Worm (Caenorhabditis elegans): ENCODE measurements around the gene C04E6.12.

DNA sequence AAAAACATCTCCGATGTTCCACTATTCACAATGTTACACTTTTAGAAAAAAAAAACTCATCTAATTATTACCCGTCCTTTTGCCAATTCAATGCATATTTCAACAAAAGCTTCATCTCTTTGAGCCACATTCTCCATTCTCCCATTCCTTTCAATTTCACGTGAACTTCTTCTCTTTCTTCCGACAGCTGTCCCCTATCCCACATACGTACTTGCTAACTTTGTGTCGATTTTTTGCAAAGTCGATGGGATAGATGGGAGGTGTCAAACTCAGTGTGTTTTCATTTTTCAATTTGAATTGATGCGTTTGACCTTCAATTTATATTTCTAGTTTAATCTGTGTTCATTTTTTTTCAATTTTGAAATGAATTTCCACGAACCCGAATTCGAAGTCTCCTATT is 28.6 kb downstream of the C04E6.12 start:
- TF ChIP-seq lsy-2 (tag; optimal IDR thresholded peaks at IDR 0.05), result no peak
- TF ChIP-seq nhr-12 (tag; optimal IDR thresholded peaks at IDR 0.05), result no peak
- TF ChIP-seq mab-5 (tag; optimal IDR thresholded peaks at IDR 0.05), result no peak
- no peak for TF ChIP-seq M03D4.4 (tag; optimal IDR thresholded peaks at IDR 0.05)
- TF ChIP-seq ztf-11 (tag; optimal IDR thresholded peaks at IDR 0.05), result no peak
- no peak for TF ChIP-seq mls-2 (tag; optimal IDR thresholded peaks at IDR 0.05)
- no peak for TF ChIP-seq ces-1 (GFP tag; optimal IDR thresholded peaks at IDR 0.05)
